Worm (Caenorhabditis elegans) whole organism, late embryonic: ENCODE data around the gene pam-1.
A peak's percentile ranks its signal among the peaks of the same experiment; 100 is the strongest.

Experiments used
- T23F11.4 ChIP-seq: fragments of 200-800 bp; sonication (Bioruptor generic); optimal IDR thresholded peaks from 2 replicates; lab custom pipeline; 2018; ENCODE audit warnings: mild to moderate bottlenecking, missing genetic modification characterization, missing compliant biosample characterization
- ahr-1 ChIP-seq: sonication (generic microtip); optimal IDR thresholded peaks from 2 replicates; lab custom pipeline; 2016; ENCODE audit warnings: missing genetic modification characterization, missing compliant biosample characterization
- ama-1 ChIP-seq: fragments of 150-350 bp; optimal IDR thresholded peaks from 2 replicates; lab custom pipeline; 2014
- ceh-19 ChIP-seq: fragments of 200-800 bp; sonication (Bioruptor generic); optimal IDR thresholded peaks from 2 replicates; lab custom pipeline; 2018; ENCODE audit warnings: mild to moderate bottlenecking, missing genetic modification characterization, missing compliant biosample characterization
- ceh-2 ChIP-seq: sonication (generic microtip); optimal IDR thresholded peaks from 2 replicates; lab custom pipeline; 2016; ENCODE audit warnings: missing genotype, missing genetic modification characterization, missing compliant biosample characterization
- ceh-24 ChIP-seq: sonication (generic microtip); optimal IDR thresholded peaks from 2 replicates; lab custom pipeline; 2016; ENCODE audit warnings: mild to moderate bottlenecking, missing genetic modification characterization, missing compliant biosample characterization
- ceh-30 ChIP-seq: fragments of 150-350 bp; optimal IDR thresholded peaks from 2 replicates; lab custom pipeline; 2014; ENCODE audit warnings: missing biosample characterization, missing genetic modification characterization
- ceh-48 ChIP-seq: sonication (generic microtip); optimal IDR thresholded peaks from 2 replicates; lab custom pipeline; 2016; ENCODE audit warnings: missing genetic modification characterization, inconsistent platforms, missing compliant biosample characterization
- ceh-6 ChIP-seq: fragments of 200-800 bp; sonication (Bioruptor generic); optimal IDR thresholded peaks from 2 replicates; lab custom pipeline; 2018; ENCODE audit warnings: mild to moderate bottlenecking, missing genetic modification characterization, missing compliant biosample characterization
- che-1 ChIP-seq: sonication (generic microtip); optimal IDR thresholded peaks from 2 replicates; lab custom pipeline; 2016; ENCODE audit warnings: mild to moderate bottlenecking, missing genetic modification characterization, missing compliant biosample characterization
- dmd-4 ChIP-seq: sonication (generic microtip); optimal IDR thresholded peaks from 2 replicates; lab custom pipeline; 2016; ENCODE audit warnings: borderline replicate concordance, missing genetic modification characterization, missing compliant biosample characterization
- dve-1 ChIP-seq: sonication (generic microtip); optimal IDR thresholded peaks from 2 replicates; lab custom pipeline; 2017; ENCODE audit warnings: antibody characterized with exemption, mild to moderate bottlenecking, missing genetic modification characterization, missing compliant biosample characterization
- eyg-1 ChIP-seq: sonication (generic microtip); optimal IDR thresholded peaks from 2 replicates; lab custom pipeline; 2016; ENCODE audit warnings: missing genotype, missing genetic modification characterization, missing compliant biosample characterization
- fkh-6 ChIP-seq: sonication (generic microtip); optimal IDR thresholded peaks from 2 replicates; lab custom pipeline; 2016; ENCODE audit warnings: missing genetic modification characterization, missing compliant biosample characterization
- hlh-13 ChIP-seq: fragments of 200-800 bp; sonication (Bioruptor generic); optimal IDR thresholded peaks from 2 replicates; lab custom pipeline; 2018; ENCODE audit warnings: mild to moderate bottlenecking, missing genetic modification characterization, missing compliant biosample characterization
- hlh-8 ChIP-seq: sonication (generic microtip); optimal IDR thresholded peaks from 2 replicates; lab custom pipeline; 2016; ENCODE audit warnings: missing genotype, missing genetic modification characterization, missing compliant biosample characterization
- lin-11 ChIP-seq: fragments of 200-800 bp; sonication (Bioruptor generic); optimal IDR thresholded peaks from 2 replicates; lab custom pipeline; 2018; ENCODE audit warnings: mild to moderate bottlenecking, missing genetic modification characterization, missing compliant biosample characterization
- madf-2 ChIP-seq: sonication (generic microtip); optimal IDR thresholded peaks from 2 replicates; lab custom pipeline; 2017; ENCODE audit warnings: missing genetic modification characterization, missing compliant biosample characterization
- mec-3 ChIP-seq: sonication (generic microtip); optimal IDR thresholded peaks from 2 replicates; lab custom pipeline; 2016; ENCODE audit warnings: borderline replicate concordance, missing genetic modification characterization, missing compliant biosample characterization
- nfya-1 ChIP-seq: sonication (generic microtip); optimal IDR thresholded peaks from 2 replicates; lab custom pipeline; 2017; ENCODE audit warnings: missing genetic modification characterization, mild to moderate bottlenecking, missing compliant biosample characterization, antibody characterized with exemption, moderate library complexity
- nhr-11 ChIP-seq: fragments of 150-350 bp; optimal IDR thresholded peaks from 2 replicates; lab custom pipeline; 2014; ENCODE audit warnings: missing biosample characterization, missing genetic modification characterization
- odd-2 ChIP-seq: sonication (generic microtip); optimal IDR thresholded peaks from 2 replicates; lab custom pipeline; 2017; ENCODE audit warnings: antibody characterized with exemption, mild to moderate bottlenecking, missing genetic modification characterization, missing compliant biosample characterization
- pag-3 ChIP-seq: sonication (generic microtip); optimal IDR thresholded peaks from 2 replicates; lab custom pipeline; 2016; ENCODE audit warnings: missing compliant biosample characterization, missing genetic modification characterization, borderline replicate concordance
- pat-9 ChIP-seq: fragments of 200-800 bp; sonication (Bioruptor generic); optimal IDR thresholded peaks from 2 replicates; lab custom pipeline; 2018; ENCODE audit warnings: mild to moderate bottlenecking, missing genetic modification characterization, moderate library complexity, missing compliant biosample characterization
- pax-1 ChIP-seq: fragments of 150-350 bp; optimal IDR thresholded peaks from 2 replicates; lab custom pipeline; 2014; ENCODE audit warnings: missing biosample characterization, missing genetic modification characterization
- pha-2 ChIP-seq: sonication (generic microtip); optimal IDR thresholded peaks from 2 replicates; lab custom pipeline; 2017; ENCODE audit warnings: mild to moderate bottlenecking, missing genetic modification characterization, missing compliant biosample characterization
- pqm-1 ChIP-seq: sonication (generic microtip); optimal IDR thresholded peaks from 2 replicates; lab custom pipeline; 2016; ENCODE audit warnings: missing genetic modification characterization, missing compliant biosample characterization
- ref-2 ChIP-seq: sonication (generic microtip); optimal IDR thresholded peaks from 2 replicates; lab custom pipeline; 2016; ENCODE audit warnings: missing genetic modification characterization, missing compliant biosample characterization
- rnt-1 ChIP-seq: sonication (generic microtip); optimal IDR thresholded peaks from 2 replicates; lab custom pipeline; 2016; ENCODE audit warnings: missing genetic modification characterization, missing compliant biosample characterization
- sdc-2 ChIP-seq: sonication (generic microtip); optimal IDR thresholded peaks from 2 replicates; lab custom pipeline; 2016; ENCODE audit warnings: missing genotype, missing genetic modification characterization, missing compliant biosample characterization
- sox-4 ChIP-seq: sonication (generic microtip); optimal IDR thresholded peaks from 2 replicates; lab custom pipeline; 2017; ENCODE audit warnings: mild to moderate bottlenecking, missing genetic modification characterization, inconsistent platforms, missing compliant biosample characterization
- tbx-2 ChIP-seq: sonication (generic microtip); optimal IDR thresholded peaks from 2 replicates; lab custom pipeline; 2016; ENCODE audit warnings: missing genetic modification characterization, missing compliant biosample characterization
- unc-55 ChIP-seq: sonication (generic microtip); optimal IDR thresholded peaks from 2 replicates; lab custom pipeline; 2017; ENCODE audit warnings: missing biosample characterization, missing genetic modification reagents, missing genetic modification characterization
- unc-86 ChIP-seq: sonication (generic microtip); optimal IDR thresholded peaks from 2 replicates; lab custom pipeline; 2016; ENCODE audit warnings: missing genetic modification characterization, missing compliant biosample characterization
- zip-5 ChIP-seq: sonication (generic microtip); optimal IDR thresholded peaks from 2 replicates; lab custom pipeline; 2016; ENCODE audit warnings: missing genetic modification characterization, missing compliant biosample characterization
- ztf-16 ChIP-seq: sonication (generic microtip); optimal IDR thresholded peaks from 2 replicates; lab custom pipeline; 2017; ENCODE audit warnings: missing genetic modification characterization, missing compliant biosample characterization

Gene pam-1

ce11 chrIV:7530226-7531070 is 20.2 kb downstream of the pam-1 start:
- TF ChIP-seq ceh-2 (tag; lab: Kevin White, UChicago) (no peak), pqm-1 (tag; lab: Kevin White, UChicago) (no peak), ceh-48 (tag; lab: Kevin White, UChicago) (no peak), sox-4 (tag; lab: Kevin White, UChicago) (no peak), dmd-4 (tag; lab: Kevin White, UChicago) (no peak), che-1 (no peak), ceh-6 (GFP tag; lab: Kevin White, UChicago) (no peak), fkh-6 (tag; lab: Kevin White, UChicago) (no peak), lin-11 (tag; lab: Kevin White, UChicago) (no peak), ceh-19 (no peak), odd-2 (tag; lab: Kevin White, UChicago) (no peak)

ce11 chrIV:7523744-7524143 is 26.9 kb downstream of the pam-1 start:
- TF ChIP-seq zip-5 (no peak), pag-3 (tag; lab: Kevin White, UChicago) (no peak), fkh-6 (tag; lab: Kevin White, UChicago) (no peak), rnt-1 (tag; lab: Kevin White, UChicago) (no peak), nfya-1 (tag; lab: Kevin White, UChicago) (no peak), ceh-2 (tag; lab: Kevin White, UChicago) (no peak), ama-1 (no peak), madf-2 (tag; lab: Kevin White, UChicago) (no peak), sdc-2 (tag; lab: Kevin White, UChicago) (no peak), dve-1 (no peak), sox-4 (tag; lab: Kevin White, UChicago) (no peak), tbx-2 (tag; lab: Kevin White, UChicago) (no peak), pat-9 (no peak), ztf-16 (tag; lab: Kevin White, UChicago) (no peak), nhr-11 (tag; lab: Kevin White, UChicago) (no peak)

- TF ChIP-seq ceh-30 (tag; lab: Kevin White, UChicago) (no peak), ref-2 (tag; lab: Kevin White, UChicago) (peak; percentile 58)
Observed at ce11 chrIV:7521591-7521990, 29.0 kb downstream of the pam-1 start.

ce11 chrIV:7520841-7521240 is 29.8 kb downstream of the pam-1 start:
- TF ChIP-seq sox-4 (tag; lab: Kevin White, UChicago), result no peak
- TF ChIP-seq ceh-24 (tag; lab: Kevin White, UChicago), result no peak
- no peak for TF ChIP-seq lin-11 (tag; lab: Kevin White, UChicago)
- TF ChIP-seq ahr-1 (tag; lab: Kevin White, UChicago), result no peak
- no peak for TF ChIP-seq hlh-13 (GFP tag; lab: Kevin White, UChicago)
- TF ChIP-seq pat-9, result no peak
- no peak for TF ChIP-seq hlh-8 (tag; lab: Kevin White, UChicago)
- no peak for TF ChIP-seq T23F11.4 (GFP tag; lab: Kevin White, UChicago)
- no peak for TF ChIP-seq fkh-6 (tag; lab: Kevin White, UChicago)
- no peak for TF ChIP-seq rnt-1 (tag; lab: Kevin White, UChicago)
- TF ChIP-seq unc-86 (tag; lab: Kevin White, UChicago), result no peak
- TF ChIP-seq sdc-2 (tag; lab: Kevin White, UChicago), result no peak
- TF ChIP-seq ceh-6 (GFP tag; lab: Kevin White, UChicago), result no peak
- no peak for TF ChIP-seq eyg-1 (tag; lab: Kevin White, UChicago)
- TF ChIP-seq ceh-30 (tag; lab: Kevin White, UChicago), result no peak

ce11 chrIV:7520258-7520657 is 30.4 kb downstream of the pam-1 start:
- TF ChIP-seq pax-1 (tag; lab: Kevin White, UChicago), result no peak
- TF ChIP-seq unc-55 (GFP tag; lab: Kevin White, UChicago), result no peak
- no peak for TF ChIP-seq mec-3
- TF ChIP-seq pha-2, result no peak
- no peak for TF ChIP-seq lin-11 (tag; lab: Kevin White, UChicago)
